Worm (Caenorhabditis elegans) whole organism, midembryonic: Measurements from ENCODE around the gene tsfm-1.

Source experiments
- flt-1 ChIP-seq: fragments of 200-800 bp; sonication (Bioruptor generic); IDR thresholded peaks from 2 replicates; pipeline ENCODE4 v1.3.6; 2022; ENCODE audit warnings: missing genetic modification characterization, missing compliant biosample characterization
- klf-2 ChIP-seq: fragments of 200-800 bp; sonication (Bioruptor generic); conservative IDR thresholded peaks from 2 replicates; pipeline ENCODE4 v1.3.6; 2022; ENCODE audit warnings: missing genetic modification reagents, missing genetic modification characterization, missing compliant biosample characterization
- med-1 ChIP-seq: sonication (generic microtip); optimal IDR thresholded peaks from 2 replicates; lab custom pipeline; 2017; ENCODE audit warnings: missing genetic modification characterization, mild to moderate bottlenecking, missing compliant biosample characterization, antibody characterized with exemption, missing genetic modification reagents; ENCODE audit not compliant: insufficient read depth
- ref-1 ChIP-seq: fragments of 200-800 bp; sonication (Bioruptor generic); conservative IDR thresholded peaks from 2 replicates; pipeline ENCODE4 v1.3.6; 2022; ENCODE audit warnings: missing genetic modification reagents, missing genetic modification characterization, missing compliant biosample characterization
- tab-1 ChIP-seq: fragments of 200-800 bp; sonication (Bioruptor generic); IDR thresholded peaks from 2 replicates; pipeline ENCODE4 v1.3.6; 2022; ENCODE audit warnings: missing genetic modification characterization, missing compliant biosample characterization
- ztf-29 ChIP-seq: fragments of 200-800 bp; sonication (Bioruptor generic); IDR thresholded peaks from 2 replicates; pipeline ENCODE4 v1.3.6; 2022; ENCODE audit warnings: missing genetic modification reagents, missing genetic modification characterization, missing compliant biosample characterization

DNA sequence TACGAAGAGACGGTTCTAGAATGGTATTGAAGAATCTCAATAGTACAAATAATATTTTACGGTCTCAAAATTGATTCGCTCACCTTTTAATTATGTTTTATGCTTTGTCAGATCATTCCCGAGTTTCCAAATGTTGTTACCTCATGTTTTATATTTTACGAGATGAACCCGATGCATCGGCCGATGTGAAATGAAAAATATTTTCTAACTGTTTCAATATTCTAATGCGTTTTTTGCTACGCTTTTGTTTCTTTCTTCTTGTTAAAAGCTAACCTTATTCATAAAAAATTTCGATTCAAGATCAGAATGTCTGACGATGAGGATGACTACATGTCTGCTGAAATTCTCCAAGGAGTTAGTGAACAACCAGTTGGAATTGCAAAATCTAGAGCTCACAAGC, 20.3 kb downstream of the tsfm-1 start, which contains the start of gene T04H1.5:
- no peak for TF ChIP-seq flt-1 (GFP tag; lab: Robert Waterston, UW)
- TF ChIP-seq klf-2 (GFP tag; lab: Robert Waterston, UW) = no peak
- TF ChIP-seq ztf-29 (GFP tag; lab: Robert Waterston, UW) = no peak
- TF ChIP-seq tab-1 (GFP tag; lab: Robert Waterston, UW) = no peak
- TF ChIP-seq med-1 = no peak
- no peak for TF ChIP-seq ref-1 (GFP tag; lab: Robert Waterston, UW)
